Fruit fly (Drosophila melanogaster) whole organism, embryonic: ENCODE data around the gene kis.

ENCODE experiments used
- BEAF-32 ChIP-seq: fragments of 200-800 bp; sonication (Bioruptor generic); optimal IDR thresholded peaks from 3 replicates; lab custom pipeline; 2017; ENCODE audit warnings: missing biosample characterization, missing genetic modification characterization, mild to moderate bottlenecking, moderate library complexity, missing genetic modification reagents
- CG12155 ChIP-seq: fragments of 200-800 bp; sonication (Bioruptor generic); optimal IDR thresholded peaks from 3 replicates; lab custom pipeline; 2016; ENCODE audit warnings: missing biosample characterization, missing genetic modification characterization
- CG12769 ChIP-seq: fragments of 200-800 bp; sonication (Bioruptor generic); optimal IDR thresholded peaks from 2 replicates; lab custom pipeline; 2019; ENCODE audit warnings: missing biosample characterization, mild to moderate bottlenecking, missing genetic modification characterization, moderate library complexity
- CG13624 ChIP-seq: fragments of 200-800 bp; sonication (Bioruptor generic); optimal IDR thresholded peaks from 2 replicates; lab custom pipeline; 2016; ENCODE audit warnings: missing biosample characterization, missing genetic modification characterization
- CG15514 ChIP-seq: fragments of 200-800 bp; sonication (Bioruptor generic); optimal IDR thresholded peaks from 3 replicates; lab custom pipeline; 2017; ENCODE audit warnings: missing biosample characterization, missing genetic modification characterization, mild to moderate bottlenecking, moderate library complexity, missing genetic modification reagents
- CG15696 ChIP-seq: fragments of 200-800 bp; sonication (Bioruptor generic); optimal IDR thresholded peaks from 2 replicates; lab custom pipeline; 2019; ENCODE audit warnings: missing biosample characterization, mild to moderate bottlenecking, missing genetic modification characterization, moderate library complexity
- CG1603 ChIP-seq: fragments of 200-800 bp; sonication (Bioruptor generic); optimal IDR thresholded peaks from 2 replicates; lab custom pipeline; 2019; ENCODE audit warnings: missing biosample characterization, mild to moderate bottlenecking, missing genetic modification characterization, moderate library complexity
- CG17361 ChIP-seq: fragments of 200-800 bp; sonication (Bioruptor generic); IDR thresholded peaks from 3 replicates; pipeline ENCODE4 v1.3.6; 2022; ENCODE audit warnings: missing biosample characterization, missing genetic modification characterization
- CG17568 ChIP-seq: fragments of 200-800 bp; sonication (Bioruptor generic); optimal IDR thresholded peaks from 2 replicates; lab custom pipeline; 2018; ENCODE audit warnings: missing biosample characterization, mild to moderate bottlenecking, missing genetic modification characterization, moderate library complexity
- CG17829 ChIP-seq: fragments of 200-800 bp; optimal IDR thresholded peaks from 2 replicates; lab custom pipeline; 2019; ENCODE audit warnings: missing biosample characterization, mild to moderate bottlenecking, missing genetic modification characterization, moderate library complexity
- CG2116 ChIP-seq: fragments of 200-800 bp; sonication (Bioruptor generic); optimal IDR thresholded peaks from 3 replicates; lab custom pipeline; 2018; ENCODE audit warnings: missing biosample characterization, mild to moderate bottlenecking, missing genetic modification characterization
- CG30431 ChIP-seq: fragments of 200-800 bp; sonication (Bioruptor generic); optimal IDR thresholded peaks from 2 replicates; lab custom pipeline; 2017; ENCODE audit warnings: missing biosample characterization, missing genetic modification characterization
- CG34422 ChIP-seq: fragments of 200-800 bp; sonication (Bioruptor generic); IDR thresholded peaks from 3 replicates; pipeline ENCODE4 v1.3.6; 2022; ENCODE audit warnings: missing biosample characterization, missing genetic modification characterization
- CG3838 ChIP-seq: fragments of 200-800 bp; sonication (Bioruptor generic); optimal IDR thresholded peaks from 3 replicates; lab custom pipeline; 2016; ENCODE audit warnings: missing biosample characterization, missing genetic modification characterization
- CG9727 ChIP-seq: fragments of 200-800 bp; sonication (Bioruptor generic); optimal IDR thresholded peaks from 3 replicates; lab custom pipeline; 2017; ENCODE audit warnings: missing biosample characterization, mild to moderate bottlenecking, missing genetic modification characterization
- CG9797 ChIP-seq: fragments of 200-800 bp; sonication (Bioruptor generic); optimal IDR thresholded peaks from 3 replicates; lab custom pipeline; 2018; ENCODE audit warnings: missing biosample characterization, mild to moderate bottlenecking, missing genetic modification characterization
- CG9817 ChIP-seq: fragments of 200-800 bp; sonication (Bioruptor generic); optimal IDR thresholded peaks from 2 replicates; lab custom pipeline; 2018; ENCODE audit warnings: missing biosample characterization, mild to moderate bottlenecking, missing genetic modification characterization, moderate library complexity
- CTCF ChIP-seq: fragments of 200-800 bp; sonication (Bioruptor generic); optimal IDR thresholded peaks from 2 replicates; lab custom pipeline; 2017; ENCODE audit warnings: missing biosample characterization, mild to moderate bottlenecking, missing genetic modification characterization, moderate library complexity
- Dfd ChIP-seq, 2 experiments: fragments of >200 bp; optimal IDR thresholded peaks; 2 replicates each; lab custom pipeline; 2017; ENCODE audit warnings: missing biosample characterization in 2 of 2, missing genetic modification characterization in 2 of 2
- Dll ChIP-seq: fragments of 200-800 bp; sonication (Bioruptor generic); IDR thresholded peaks from 4 replicates; pipeline ENCODE4 v1.3.6; 2022; ENCODE audit warnings: missing biosample characterization, missing genetic modification characterization; ENCODE audit not compliant: partially characterized antibody
- Dp ChIP-seq: fragments of 200-800 bp; sonication (Bioruptor generic); optimal IDR thresholded peaks from 2 replicates; lab custom pipeline; 2018; ENCODE audit warnings: missing biosample characterization, mild to moderate bottlenecking, missing genetic modification characterization, moderate library complexity
- E2f2 ChIP-seq: fragments of 200-800 bp; sonication (Bioruptor generic); IDR thresholded peaks from 2 replicates; pipeline ENCODE4 v1.3.6; 2022; ENCODE audit warnings: missing biosample characterization, missing genetic modification characterization
- Ets65A ChIP-seq: fragments of 200-800 bp; sonication (Bioruptor generic); peaks from one replicate; lab custom pipeline; 2016; ENCODE audit warnings: missing biosample characterization, missing genetic modification characterization
- HmgZ ChIP-seq: fragments of 200-800 bp; sonication (Bioruptor generic); optimal IDR thresholded peaks from 2 replicates; lab custom pipeline; 2018; ENCODE audit warnings: missing biosample characterization, mild to moderate bottlenecking, missing genetic modification characterization
- MBD-R2 ChIP-seq: fragments of 200-800 bp; sonication (Bioruptor generic); IDR thresholded peaks from 2 replicates; pipeline ENCODE4 v1.3.6; 2022; ENCODE audit warnings: missing biosample characterization, missing genetic modification characterization
- MESR4 ChIP-seq: fragments of 200-800 bp; sonication (Bioruptor generic); optimal IDR thresholded peaks from 2 replicates; lab custom pipeline; 2018; ENCODE audit warnings: missing biosample characterization, mild to moderate bottlenecking, missing genetic modification characterization, moderate library complexity
- Med ChIP-seq: fragments of 200-800 bp; sonication (Bioruptor generic); peaks from one replicate; lab custom pipeline; 2016; ENCODE audit warnings: missing biosample characterization, missing genetic modification characterization, mild to moderate bottlenecking, inconsistent platforms, moderate library complexity
- Myb ChIP-seq: fragments of 200-800 bp; sonication (Bioruptor generic); optimal IDR thresholded peaks from 2 replicates; lab custom pipeline; 2016; ENCODE audit warnings: missing biosample characterization, missing genetic modification characterization
- Neu2 ChIP-seq: fragments of 200-800 bp; sonication (Bioruptor generic); optimal IDR thresholded peaks from 3 replicates; lab custom pipeline; 2016; ENCODE audit warnings: missing biosample characterization, missing genetic modification characterization, borderline replicate concordance
- Nf-YA ChIP-seq: fragments of 200-800 bp; sonication (Bioruptor generic); IDR thresholded peaks from 2 replicates; pipeline ENCODE4 v1.3.6; 2022; ENCODE audit warnings: missing biosample characterization, missing genetic modification characterization
- Pdp1 ChIP-seq, 2 experiments: fragments of 200-800 bp; sonication (Bioruptor generic); optimal IDR thresholded peaks; 3 replicates each; lab custom pipeline; 2016; ENCODE audit warnings: missing biosample characterization in 2 of 2, missing genetic modification characterization in 2 of 2, mild to moderate bottlenecking in 1 of 2, moderate library complexity in 1 of 2
- Sry-δ ChIP-seq: fragments of 200-800 bp; sonication (Bioruptor generic); optimal IDR thresholded peaks from 2 replicates; lab custom pipeline; 2016; ENCODE audit warnings: missing biosample characterization, missing genetic modification characterization
- abd-A ChIP-seq: fragments of 200-800 bp; sonication (Bioruptor generic); optimal IDR thresholded peaks from 3 replicates; lab custom pipeline; 2019; ENCODE audit warnings: missing biosample characterization, mild to moderate bottlenecking, missing genetic modification characterization, moderate library complexity
- bbx ChIP-seq: fragments of 200-800 bp; sonication (Bioruptor generic); IDR thresholded peaks from 2 replicates; pipeline ENCODE4 v1.3.6; 2022; ENCODE audit warnings: missing biosample characterization, missing genetic modification characterization; ENCODE audit not compliant: partially characterized antibody
- bigmax ChIP-seq: fragments of 200-800 bp; sonication (Bioruptor generic); optimal IDR thresholded peaks from 2 replicates; lab custom pipeline; 2018; ENCODE audit warnings: missing biosample characterization, mild to moderate bottlenecking, missing genetic modification characterization
- cg ChIP-seq: fragments of 200-800 bp; sonication (Bioruptor generic); optimal IDR thresholded peaks from 3 replicates; lab custom pipeline; 2019; ENCODE audit warnings: missing biosample characterization, mild to moderate bottlenecking, missing genetic modification characterization, moderate library complexity
- corto ChIP-seq: fragments of 200-800 bp; sonication (Bioruptor generic); optimal IDR thresholded peaks from 2 replicates; lab custom pipeline; 2016; ENCODE audit warnings: missing biosample characterization, mild to moderate bottlenecking, missing genetic modification characterization, moderate library complexity
- crp ChIP-seq, 2 experiments: fragments of 200-800 bp; sonication (Bioruptor generic); optimal IDR thresholded peaks; 2 replicates in 1 of 2; 3 replicates in 1 of 2; lab custom pipeline; 2017; ENCODE audit warnings: missing biosample characterization in 2 of 2, missing genetic modification characterization in 2 of 2, mild to moderate bottlenecking in 1 of 2, moderate library complexity in 1 of 2
- gfzf ChIP-seq: fragments of 200-800 bp; sonication (Bioruptor generic); optimal IDR thresholded peaks from 2 replicates; lab custom pipeline; 2016; ENCODE audit warnings: missing biosample characterization, mild to moderate bottlenecking, missing genetic modification characterization, moderate library complexity
- klu ChIP-seq: fragments of 200-800 bp; sonication (Bioruptor generic); IDR thresholded peaks from 2 replicates; pipeline ENCODE4 v1.3.6; 2022; ENCODE audit warnings: missing biosample characterization, missing genetic modification characterization
- peb ChIP-seq: fragments of 200-800 bp; sonication (Bioruptor generic); IDR thresholded peaks from 2 replicates; pipeline ENCODE4 v1.3.6; 2022; ENCODE audit warnings: missing biosample characterization, missing genetic modification characterization
- pzg ChIP-seq: fragments of 200-800 bp; sonication (Bioruptor generic); optimal IDR thresholded peaks from 3 replicates; lab custom pipeline; 2018; ENCODE audit warnings: missing biosample characterization, mild to moderate bottlenecking, missing genetic modification characterization, moderate library complexity
- sob ChIP-seq: fragments of 200-800 bp; sonication (Bioruptor generic); IDR thresholded peaks from 2 replicates; pipeline ENCODE4 v1.3.6; 2022; ENCODE audit warnings: missing biosample characterization, missing genetic modification characterization

The kis gene

DNA sequence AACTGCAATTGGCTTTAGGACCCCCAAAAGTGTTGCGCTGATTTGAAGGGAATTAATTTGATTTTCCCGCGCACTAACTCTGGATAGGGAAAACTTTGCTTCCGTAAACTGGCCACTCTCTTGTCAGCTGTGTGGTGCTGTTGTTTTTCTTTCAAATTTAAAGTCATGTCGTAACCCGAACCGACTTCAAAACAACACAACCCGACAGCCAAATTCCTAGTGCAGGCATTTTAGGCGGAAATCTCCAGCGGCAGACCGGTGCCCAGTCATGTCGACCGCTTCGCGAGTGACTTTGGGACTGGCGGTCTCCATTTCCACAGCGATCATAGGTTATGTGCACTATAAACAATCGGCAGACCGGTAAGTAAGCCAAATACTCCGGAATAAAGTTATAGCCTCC is 41.7 kb upstream of the kis start, which contains the start of gene CG11562:
Gene CG11562 (plus strand): TSS at position 119 of the 400 bp plus-strand sequence.
- TF ChIP-seq BEAF-32 (GFP tag; lab: Kevin White, UChicago) (peak; percentile 10), CG9727 (GFP tag; lab: Kevin White, UChicago) (no peak), CG2116 (GFP tag; lab: Kevin White, UChicago) (peak; percentile 32), sob (GFP tag; lab: Robert Waterston, UW) (no peak), Nf-YA (GFP tag; lab: Robert Waterston, UW) (no peak), MESR4 (GFP tag; lab: Kevin White, UChicago) (peak; percentile 41), corto (GFP tag; lab: Kevin White, UChicago) (no peak), Dfd (GFP tag; optimal IDR thresholded peaks at IDR 0.05; lab: Kevin White, UChicago) (no peak), CG12155 (GFP tag; lab: Kevin White, UChicago) (no peak), Sry-δ (peak; percentile 7), Neu2 (GFP tag; lab: Kevin White, UChicago) (no peak), cg (GFP tag; lab: Kevin White, UChicago) (no peak), Med (peak; percentile 66), Myb (GFP tag; lab: Kevin White, UChicago) (peak; percentile 13), HmgZ (peak; percentile 27), peb (GFP tag; lab: Robert Waterston, UW) (no peak), E2f2 (GFP tag; lab: Robert Waterston, UW) (peak; percentile 91), CG9797 (peak; percentile 62), CG34422 (peak; percentile 65; the same call in 1 of the 3 replicates), Pdp1 (GFP tag; optimal IDR thresholded peaks at IDR 0.05; lab: Kevin White, UChicago) (peak in 1 of 2 experiments; percentile 97), CG3838 (GFP tag; lab: Kevin White, UChicago) (no peak), gfzf (GFP tag; lab: Kevin White, UChicago) (peak; percentile 76), CG17829 (tag; lab: Kevin White, UChicago) (no peak), CG17568 (no peak), crp (GFP tag; optimal IDR thresholded peaks at IDR 0.05; lab: Kevin White, UChicago) (peak in 1 of 2 experiments; percentile 82), Dll (GFP tag; lab: Robert Waterston, UW) (peak; percentile 53; the same call in 1 of the 4 replicates), pzg (GFP tag; lab: Kevin White, UChicago) (peak; percentile 63), CG13624 (no peak), CG15514 (GFP tag; lab: Kevin White, UChicago) (peak; percentile 63), CG17361 (GFP tag; lab: Robert Waterston, UW) (no peak), CTCF (peak; percentile 44), Dp (peak; percentile 90), bigmax (GFP tag; lab: Kevin White, UChicago) (peak; percentile 94), CG9817 (no peak), CG1603 (tag; lab: Kevin White, UChicago) (peak; percentile 45), CG30431 (no peak), bbx (GFP tag; lab: Robert Waterston, UW) (0 out of 2 replicates have a peak, but pooled peaks have one; percentile 38), MBD-R2 (GFP tag; lab: Robert Waterston, UW) (peak; percentile 75), Ets65A (GFP tag; lab: Kevin White, UChicago) (no peak), abd-A (tag; lab: Kevin White, UChicago) (no peak), CG12769 (tag; lab: Kevin White, UChicago) (no peak), CG15696 (tag; lab: Kevin White, UChicago) (no peak), klu (no peak)
